Worm (Caenorhabditis elegans) whole organism, young adult: Measurements from ENCODE around the gene gyf-1.

Experiments
- B0336.3 ChIP-seq: fragments of 200-800 bp; sonication (Bioruptor generic); IDR thresholded peaks from 2 replicates; pipeline ENCODE4 v1.3.6; 2022; ENCODE audit warnings: missing genetic modification characterization, missing compliant biosample characterization
- C17E4.6 ChIP-seq: fragments of 200-800 bp; sonication (Bioruptor generic); IDR thresholded peaks from 2 replicates; pipeline ENCODE4 v1.3.6; 2022; ENCODE audit warnings: missing genetic modification reagents, missing genetic modification characterization, missing compliant biosample characterization
- D2030.7 ChIP-seq: fragments of 200-800 bp; sonication (Bioruptor generic); IDR thresholded peaks from 2 replicates; pipeline ENCODE4 v1.3.6; 2022; ENCODE audit warnings: missing genetic modification reagents, missing genetic modification characterization, missing compliant biosample characterization
- F37B4.10 ChIP-seq: fragments of 200-800 bp; sonication (Bioruptor generic); IDR thresholded peaks from 2 replicates; pipeline ENCODE4 v1.3.6; 2022; ENCODE audit warnings: missing genetic modification characterization, missing compliant biosample characterization
- F57C9.4 ChIP-seq: sonication (generic microtip); optimal IDR thresholded peaks from 2 replicates; lab custom pipeline; 2017; ENCODE audit warnings: mild to moderate bottlenecking, missing genetic modification characterization, missing compliant biosample characterization
- K12H6.12 ChIP-seq: fragments of 200-800 bp; sonication (Bioruptor generic); optimal IDR thresholded peaks from 2 replicates; lab custom pipeline; 2018; ENCODE audit warnings: mild to moderate bottlenecking, missing genetic modification characterization, missing compliant biosample characterization
- T07F8.4 ChIP-seq: sonication (generic microtip); optimal IDR thresholded peaks from 2 replicates; lab custom pipeline; 2016; ENCODE audit warnings: mild to moderate bottlenecking, missing genetic modification characterization, moderate library complexity, missing compliant biosample characterization
- Y53F4B.3 ChIP-seq: fragments of 200-800 bp; sonication (Bioruptor generic); IDR thresholded peaks from 2 replicates; pipeline ENCODE4 v1.3.6; 2022; ENCODE audit warnings: missing genetic modification reagents, missing genetic modification characterization, missing compliant biosample characterization
- Y53G8AR.9 ChIP-seq: fragments of 200-800 bp; sonication (Bioruptor generic); conservative IDR thresholded peaks from 2 replicates; pipeline ENCODE4 v1.3.6; 2022; ENCODE audit warnings: missing genetic modification reagents, missing genetic modification characterization, missing compliant biosample characterization
- Y56A3A.18 ChIP-seq: fragments of 200-800 bp; sonication (Bioruptor generic); IDR thresholded peaks from 2 replicates; pipeline ENCODE4 v1.3.6; 2022; ENCODE audit warnings: missing genetic modification reagents, missing genetic modification characterization, missing compliant biosample characterization
- Y95B8A.8 ChIP-seq: fragments of 200-800 bp; sonication (Bioruptor generic); IDR thresholded peaks from 2 replicates; pipeline ENCODE4 v1.3.6; 2022; ENCODE audit warnings: missing genetic modification reagents, missing genetic modification characterization, missing compliant biosample characterization
- aptf-2 ChIP-seq: fragments of 200-800 bp; sonication (Bioruptor generic); conservative IDR thresholded peaks from 2 replicates; pipeline ENCODE4 v1.3.6; 2022; ENCODE audit warnings: missing genetic modification reagents, missing genetic modification characterization, missing compliant biosample characterization
- attf-6 ChIP-seq: fragments of 200-800 bp; sonication (Bioruptor generic); IDR thresholded peaks from 2 replicates; pipeline ENCODE4 v1.3.6; 2022; ENCODE audit warnings: missing genetic modification reagents, missing genetic modification characterization, missing compliant biosample characterization
- bed-2 ChIP-seq: fragments of 200-800 bp; sonication (Bioruptor generic); IDR thresholded peaks from 2 replicates; pipeline ENCODE4 v1.3.6; 2022; ENCODE audit warnings: missing genetic modification reagents, missing genetic modification characterization, missing compliant biosample characterization
- ccch-3 ChIP-seq: fragments of 200-800 bp; sonication (Bioruptor generic); optimal IDR thresholded peaks from 2 replicates; lab custom pipeline; 2018; ENCODE audit warnings: mild to moderate bottlenecking, missing genetic modification characterization, missing compliant biosample characterization
- dpff-1 ChIP-seq: sonication (generic microtip); optimal IDR thresholded peaks from 2 replicates; lab custom pipeline; 2017; ENCODE audit warnings: mild to moderate bottlenecking, missing genetic modification characterization, missing compliant biosample characterization
- egrh-3 ChIP-seq: fragments of 200-800 bp; sonication (Bioruptor generic); IDR thresholded peaks from 2 replicates; pipeline ENCODE4 v1.3.6; 2022; ENCODE audit warnings: missing genetic modification reagents, missing genetic modification characterization, missing compliant biosample characterization
- hlh-26 ChIP-seq: fragments of 200-800 bp; sonication (Bioruptor generic); conservative IDR thresholded peaks from 2 replicates; pipeline ENCODE4 v1.3.6; 2022; ENCODE audit warnings: missing genetic modification reagents, missing genetic modification characterization, missing compliant biosample characterization
- hmg-20 ChIP-seq: fragments of 200-800 bp; sonication (Bioruptor generic); IDR thresholded peaks from 2 replicates; pipeline ENCODE4 v1.3.6; 2022; ENCODE audit warnings: missing genetic modification reagents, missing genetic modification characterization, missing compliant biosample characterization
- lag-1 ChIP-seq: fragments of 200-800 bp; sonication (Bioruptor generic); IDR thresholded peaks from 2 replicates; pipeline ENCODE4 v1.3.6; 2022; ENCODE audit warnings: missing genetic modification reagents, missing genetic modification characterization, missing compliant biosample characterization
- lin-35 ChIP-seq, 3 experiments: fragments of 150-350 bp in 2 of 3; sonication (generic microtip) in 1 of 3; optimal IDR thresholded peaks; 2 replicates each; lab custom pipeline; 2014 to 2018; ENCODE audit warnings: missing biosample characterization in 3 of 3, missing genetic modification characterization in 3 of 3, missing genetic modification reagents in 3 of 3
- lir-1 ChIP-seq: fragments of 200-800 bp; sonication (Bioruptor generic); conservative IDR thresholded peaks from 2 replicates; pipeline ENCODE4 v1.3.6; 2022; ENCODE audit warnings: missing genetic modification reagents, missing genetic modification characterization, missing compliant biosample characterization
- lsy-27 ChIP-seq: sonication (generic microtip); optimal IDR thresholded peaks from 2 replicates; lab custom pipeline; 2017; ENCODE audit warnings: missing genetic modification characterization, mild to moderate bottlenecking, missing compliant biosample characterization, antibody characterized with exemption, missing genotype, borderline replicate concordance; ENCODE audit not compliant: insufficient read depth
- mel-28 ChIP-seq: sonication (generic microtip); optimal IDR thresholded peaks from 2 replicates; lab custom pipeline; 2016; ENCODE audit warnings: borderline replicate concordance, mild to moderate bottlenecking, missing genetic modification characterization, missing compliant biosample characterization
- mxl-1 ChIP-seq: sonication (generic microtip); optimal IDR thresholded peaks from 2 replicates; lab custom pipeline; 2016; ENCODE audit warnings: missing genetic modification characterization, missing compliant biosample characterization
- nfya-1 ChIP-seq: sonication (generic microtip); optimal IDR thresholded peaks from 2 replicates; lab custom pipeline; 2017; ENCODE audit warnings: antibody characterized with exemption, missing compliant biosample characterization, missing genetic modification characterization, borderline replicate concordance; ENCODE audit not compliant: insufficient read depth
- pbrm-1 ChIP-seq: fragments of 200-800 bp; sonication (Bioruptor generic); IDR thresholded peaks from 2 replicates; pipeline ENCODE4 v1.3.6; 2022; ENCODE audit warnings: missing genetic modification reagents, missing genetic modification characterization, missing compliant biosample characterization
- snpc-4 ChIP-seq, 5 experiments: fragments of 150-350 bp in 1 of 5; sonication (generic microtip) in 4 of 5; optimal IDR thresholded peaks; 2 replicates each; lab custom pipeline; 2014 to 2018; ENCODE audit warnings: missing genetic modification characterization in 5 of 5, missing biosample characterization in 3 of 5, antibody characterized with exemption in 2 of 5, mild to moderate bottlenecking in 2 of 5, missing compliant biosample characterization in 2 of 5, missing genotype in 2 of 5, moderate library complexity in 2 of 5, missing genetic modification reagents in 1 of 5
- somi-1 ChIP-seq: fragments of 200-800 bp; sonication (Bioruptor generic); optimal IDR thresholded peaks from 2 replicates; lab custom pipeline; 2018; ENCODE audit warnings: mild to moderate bottlenecking, missing genetic modification characterization, missing compliant biosample characterization
- tbp1 ChIP-seq: fragments of 200-800 bp; sonication (Bioruptor generic); optimal IDR thresholded peaks from 2 replicates; lab custom pipeline; 2018; ENCODE audit warnings: mild to moderate bottlenecking, missing genetic modification characterization, missing compliant biosample characterization
- tlf-1 ChIP-seq: fragments of 200-800 bp; sonication (Bioruptor generic); optimal IDR thresholded peaks from 2 replicates; lab custom pipeline; 2018; ENCODE audit warnings: mild to moderate bottlenecking, missing genetic modification characterization, missing compliant biosample characterization
- unc-130 ChIP-seq: sonication (generic microtip); optimal IDR thresholded peaks from 2 replicates; lab custom pipeline; 2016; ENCODE audit warnings: missing genetic modification reagents, missing genetic modification characterization, missing compliant biosample characterization
- unc-62 ChIP-seq: fragments of 150-350 bp; optimal IDR thresholded peaks from 2 replicates; lab custom pipeline; 2014; ENCODE audit warnings: missing biosample characterization, missing genetic modification reagents, missing genetic modification characterization
- zfh-2 ChIP-seq: fragments of 200-800 bp; sonication (Bioruptor generic); conservative IDR thresholded peaks from 2 replicates; pipeline ENCODE4 v1.3.6; 2022; ENCODE audit warnings: missing genetic modification reagents, missing genetic modification characterization, missing compliant biosample characterization
- ztf-22 ChIP-seq: fragments of 200-800 bp; sonication (Bioruptor generic); optimal IDR thresholded peaks from 2 replicates; lab custom pipeline; 2018; ENCODE audit warnings: mild to moderate bottlenecking, missing genetic modification characterization, moderate library complexity, missing compliant biosample characterization
- ztf-25 ChIP-seq: fragments of 200-800 bp; sonication (Bioruptor generic); IDR thresholded peaks from 2 replicates; pipeline ENCODE4 v1.3.6; 2022; ENCODE audit warnings: missing genetic modification reagents, missing genetic modification characterization, missing compliant biosample characterization
- ztf-28 ChIP-seq: fragments of 200-800 bp; sonication (Bioruptor generic); IDR thresholded peaks from 2 replicates; pipeline ENCODE4 v1.3.6; 2022; ENCODE audit warnings: missing genetic modification reagents, missing genetic modification characterization, missing compliant biosample characterization

Gene gyf-1

ce11 chrII:6682918-6683317 lies 1.1 kb upstream of the gyf-1 start (continued):
- TF ChIP-seq F57C9.4: no peak
- TF ChIP-seq dpff-1: no peak
- TF ChIP-seq aptf-2 (GFP tag; lab: Robert Waterston, UW): no peak
- no peak for TF ChIP-seq B0336.3 (GFP tag; lab: Robert Waterston, UW)
- TF ChIP-seq tbp1 (GFP tag; lab: Kevin White, UChicago): peak; percentile 9
- no peak for TF ChIP-seq lag-1 (GFP tag; lab: Robert Waterston, UW)
- TF ChIP-seq C17E4.6 (GFP tag; lab: Robert Waterston, UW): no peak
- peak; percentile 70 for TF ChIP-seq D2030.7
- no peak for TF ChIP-seq ztf-25 (GFP tag; lab: Robert Waterston, UW)
- no peak for TF ChIP-seq bed-2 (GFP tag; lab: Robert Waterston, UW)
- no peak for TF ChIP-seq hlh-26
- TF ChIP-seq hmg-20 (GFP tag; lab: Robert Waterston, UW): no peak
- TF ChIP-seq Y53G8AR.9 (GFP tag; lab: Robert Waterston, UW): no peak
- TF ChIP-seq lsy-27 (tag; lab: Kevin White, UChicago): no peak
- no peak for TF ChIP-seq unc-62
- no peak for TF ChIP-seq Y53F4B.3
- TF ChIP-seq tlf-1: no peak
- TF ChIP-seq mxl-1: no peak
- no peak for TF ChIP-seq mel-28 (tag; lab: Kevin White, UChicago)
- TF ChIP-seq lir-1 (GFP tag; lab: Robert Waterston, UW): no peak
- TF ChIP-seq ccch-3 (GFP tag; lab: Kevin White, UChicago): no peak
- no peak for TF ChIP-seq somi-1
- 0 out of 2 replicates have a peak, but pooled peaks have one; percentile 46 for TF ChIP-seq pbrm-1 (GFP tag; lab: Robert Waterston, UW)
- TF ChIP-seq Y56A3A.18 (GFP tag; lab: Robert Waterston, UW): no peak
- no peak for TF ChIP-seq nfya-1 (tag; lab: Kevin White, UChicago)
- TF ChIP-seq ztf-22 (GFP tag; lab: Kevin White, UChicago): no peak
- TF ChIP-seq F37B4.10 (GFP tag; lab: Robert Waterston, UW): no peak
- no peak for TF ChIP-seq T07F8.4 (tag; lab: Kevin White, UChicago)

ce11 chrII:6685964-6686363 lies 1.9 kb downstream of the gyf-1 start:
- TF ChIP-seq ztf-28 (GFP tag; lab: Robert Waterston, UW) (no peak), zfh-2 (GFP tag; lab: Robert Waterston, UW) (peak; percentile 71), egrh-3 (GFP tag; lab: Robert Waterston, UW) (peak; percentile 21; the same call in 1 of the 2 replicates)

ce11 chrII:6689088-6689487 lies 5.1 kb downstream of the gyf-1 start:
- TF ChIP-seq attf-6 (GFP tag; lab: Robert Waterston, UW) (no peak), K12H6.12 (no peak), snpc-4 (GFP tag; optimal IDR thresholded peaks at IDR 0.05; lab: Kevin White, UChicago) (no peak), snpc-4 (tag; optimal IDR thresholded peaks at IDR 0.05; lab: Kevin White, UChicago) (no peak), unc-130 (GFP tag; lab: Kevin White, UChicago) (no peak), Y95B8A.8 (GFP tag; lab: Robert Waterston, UW) (no peak), lin-35 (GFP tag; optimal IDR thresholded peaks at IDR 0.05; lab: Kevin White, UChicago) (no peak)
